Fruit fly (Drosophila melanogaster): Measurements from ENCODE around the gene CG7974.

Gene CG7974

dm6 chr3L:1710562-1710961, 45.6 kb downstream of the CG7974 start:
- TF ChIP-seq fd96Ca (GFP tag; IDR thresholded peaks at IDR 0.05) (peak; percentile 56; the same call in 1 of the 3 replicates), CG8301 (tag; optimal IDR thresholded peaks at IDR 0.05) (no peak), Pif1B (GFP tag; optimal IDR thresholded peaks at IDR 0.05) (no peak), gl (tag; optimal IDR thresholded peaks at IDR 0.05) (no peak), CG15710 (tag; optimal IDR thresholded peaks at IDR 0.05) (peak; percentile 27), Pif1A (GFP tag; optimal IDR thresholded peaks at IDR 0.05) (peak; percentile 32), CG4496 (GFP tag; IDR thresholded peaks at IDR 0.05) (peak; percentile 54; the same call in 1 of the 3 replicates), CG8159 (tag; optimal IDR thresholded peaks at IDR 0.05) (peak; percentile 61), CG9948 (tag; optimal IDR thresholded peaks at IDR 0.05) (peak; percentile 42), CG14655 (GFP tag; optimal IDR thresholded peaks at IDR 0.05) (peak; percentile 39), CG17806 (tag; optimal IDR thresholded peaks at IDR 0.05) (peak; percentile 51)

dm6 chr3L:1711218-1711617, 46.3 kb downstream of the CG7974 start:
- TF ChIP-seq Pif1B (GFP tag; optimal IDR thresholded peaks at IDR 0.05) (no peak), fd96Ca (GFP tag; IDR thresholded peaks at IDR 0.05) (no peak), CG34367 (tag; optimal IDR thresholded peaks at IDR 0.05) (peak; percentile 52), CG15710 (tag; optimal IDR thresholded peaks at IDR 0.05) (peak; percentile 63), CG8159 (tag; optimal IDR thresholded peaks at IDR 0.05) (peak; percentile 67), CG14655 (GFP tag; optimal IDR thresholded peaks at IDR 0.05) (no peak), Ets98B (GFP tag; IDR thresholded peaks at IDR 0.05) (no peak), CG4496 (GFP tag; IDR thresholded peaks at IDR 0.05) (no peak), CG17806 (tag; optimal IDR thresholded peaks at IDR 0.05) (peak; percentile 34), CG8301 (tag; optimal IDR thresholded peaks at IDR 0.05) (no peak)
